Fruit fly (Drosophila melanogaster): ENCODE data around the gene Mcm6.

Gene Mcm6

dm6 chrX:6654198-6654831 lies 19.9 kb upstream of the Mcm6 start, which contains the start of the genes CG3226 and Cdc7 (continued):
- peak; percentile 31 for TF ChIP-seq CG4854 (GFP tag; optimal IDR thresholded peaks at IDR 0.05)
- peak; percentile 25 to 46 for TF ChIP-seq dpn (GFP tag; optimal IDR thresholded peaks at IDR 0.05)
- 0 out of 3 replicates have a peak, but pooled peaks have one; percentile 21 for TF ChIP-seq CG6175 (GFP tag; IDR thresholded peaks at IDR 0.05)
- peak; percentile 83 for TF ChIP-seq bcd (GFP tag; optimal IDR thresholded peaks at IDR 0.05)
- peak; percentile 76 for TF ChIP-seq CG5180 (GFP tag; optimal IDR thresholded peaks at IDR 0.05)
- peak; percentile 38 for TF ChIP-seq Chrac-16 (GFP tag; optimal IDR thresholded peaks at IDR 0.05)
- TF ChIP-seq unc-4 (GFP tag; IDR thresholded peaks at IDR 0.05; ENCODE audit: partially characterized antibody), result peak; percentile 66
- peak; percentile 66 for TF ChIP-seq CG12769 (tag; optimal IDR thresholded peaks at IDR 0.05)
- TF ChIP-seq CG1602 (GFP tag; optimal IDR thresholded peaks at IDR 0.05), result no peak
- TF ChIP-seq CG10321 (GFP tag; IDR thresholded peaks at IDR 0.05), result peak; percentile 39; the same call in 1 of the 2 replicates
- TF ChIP-seq CG12219 (GFP tag; optimal IDR thresholded peaks at IDR 0.05), result peak; percentile 49
- TF ChIP-seq CG43689 (GFP tag; IDR thresholded peaks at IDR 0.05), result peak; percentile 32; the same call in 1 of the 2 replicates
- TF ChIP-seq slou (GFP tag; optimal IDR thresholded peaks at IDR 0.05), result peak; percentile 57
- peak; percentile 28 for TF ChIP-seq Dip3 (GFP tag; optimal IDR thresholded peaks at IDR 0.05)
- peak; percentile 63 for TF ChIP-seq CG2712 (tag; optimal IDR thresholded peaks at IDR 0.05)
- TF ChIP-seq vfl (GFP tag; optimal IDR thresholded peaks at IDR 0.05), result no peak
- peak; percentile 72 for TF ChIP-seq sqz (GFP tag; optimal IDR thresholded peaks at IDR 0.05)
- peak; percentile 70 for TF ChIP-seq CG12299 (tag; optimal IDR thresholded peaks at IDR 0.05)
- no peak for TF ChIP-seq Nf-YA (GFP tag; IDR thresholded peaks at IDR 0.05)
- TF ChIP-seq CoRest (tag; optimal IDR thresholded peaks at IDR 0.05), result peak; percentile 80
- peak; percentile 87 for TF ChIP-seq CG13775 (GFP tag; optimal IDR thresholded peaks at IDR 0.05)
- TF ChIP-seq CG11560 (tag; IDR thresholded peaks at IDR 0.05), result no peak
- TF ChIP-seq caup (GFP tag; optimal IDR thresholded peaks at IDR 0.05; ENCODE audit: severe bottlenecking), result peak; percentile 91
- TF ChIP-seq Mes4 (GFP tag; optimal IDR thresholded peaks at IDR 0.05), result peak; percentile 66
- TF ChIP-seq tio (GFP tag; optimal IDR thresholded peaks at IDR 0.05), result peak; percentile 51
- peak; percentile 65 for TF ChIP-seq Hand (GFP tag; optimal IDR thresholded peaks at IDR 0.05)
- TF ChIP-seq jing (GFP tag; optimal IDR thresholded peaks at IDR 0.05), result no peak
- TF ChIP-seq bowl (GFP tag; IDR thresholded peaks at IDR 0.05), result no peak
- TF ChIP-seq Myb (GFP tag; optimal IDR thresholded peaks at IDR 0.05), result peak; percentile 42
- peak in 1 of 2 experiments; percentile 48 for TF ChIP-seq crp (GFP tag; optimal IDR thresholded peaks at IDR 0.05)
- TF ChIP-seq CG12071 (GFP tag; optimal IDR thresholded peaks at IDR 0.05), result peak; percentile 79
- TF ChIP-seq Atf6 (GFP tag; IDR thresholded peaks at IDR 0.05), result peak; percentile 55; the same call in 1 of the 2 replicates
- no peak for TF ChIP-seq tll (GFP tag; optimal IDR thresholded peaks at IDR 0.05)
- TF ChIP-seq ssp (GFP tag; IDR thresholded peaks at IDR 0.05), result peak; percentile 19; the same call in 1 of the 2 replicates
- TF ChIP-seq CG8281 (tag; optimal IDR thresholded peaks at IDR 0.05), result peak; percentile 47
- TF ChIP-seq CHES-1-like (GFP tag; optimal IDR thresholded peaks at IDR 0.05), result peak; percentile 54
- TF ChIP-seq ranshi (GFP tag; IDR thresholded peaks at IDR 0.05), result peak; percentile 56
- peak; percentile 56 for TF ChIP-seq CG14860 (GFP tag; IDR thresholded peaks at IDR 0.05; ENCODE audit: partially characterized antibody)
- peak; percentile 27 for TF ChIP-seq Sox102F (GFP tag; optimal IDR thresholded peaks at IDR 0.05)
- no peak for TF ChIP-seq sima (GFP tag; optimal IDR thresholded peaks at IDR 0.05)
- TF ChIP-seq CG2678 (tag; optimal IDR thresholded peaks at IDR 0.05), result peak; percentile 68
- peak; percentile 93 for TF ChIP-seq CG14710 (tag; optimal IDR thresholded peaks at IDR 0.05)
- TF ChIP-seq CG6254 (GFP tag; optimal IDR thresholded peaks at IDR 0.05), result peak; percentile 57
- TF ChIP-seq hkb (optimal IDR thresholded peaks at IDR 0.05), result no peak
- peak; percentile 41; the same call in 1 of the 2 replicates for TF ChIP-seq hkb (GFP tag; IDR thresholded peaks at IDR 0.05)
- peak; percentile 73 for TF ChIP-seq CG15269 (tag; optimal IDR thresholded peaks at IDR 0.05)
- peak; percentile 59 for TF ChIP-seq CG3407 (GFP tag; optimal IDR thresholded peaks at IDR 0.05)
- peak; percentile 6 for TF ChIP-seq Atf3 (GFP tag; optimal IDR thresholded peaks at IDR 0.05)
- no peak for TF ChIP-seq Lpt (GFP tag; optimal IDR thresholded peaks at IDR 0.05)
